Worm (Caenorhabditis elegans) whole organism, young adult: ENCODE data around the gene F20A1.4.
A peak's percentile ranks its signal among the peaks of the same experiment; 100 is the strongest.

Experiments
- B0019.2 ChIP-seq: fragments of 200-800 bp; sonication (Bioruptor generic); conservative IDR thresholded peaks from 2 replicates; pipeline ENCODE4 v1.3.6; 2022; ENCODE audit warnings: missing genetic modification reagents, missing genetic modification characterization, missing compliant biosample characterization
- B0035.1 ChIP-seq: sonication (generic microtip); optimal IDR thresholded peaks from 2 replicates; lab custom pipeline; 2016; ENCODE audit warnings: missing genetic modification characterization, mild to moderate bottlenecking, missing compliant biosample characterization, missing genotype, missing genetic modification reagents
- B0261.1 ChIP-seq: sonication (generic microtip); optimal IDR thresholded peaks from 2 replicates; lab custom pipeline; 2016; ENCODE audit warnings: mild to moderate bottlenecking, missing genetic modification characterization, moderate library complexity, missing compliant biosample characterization
- C06A6.2 ChIP-seq: fragments of 200-800 bp; sonication (Bioruptor generic); conservative IDR thresholded peaks from 2 replicates; pipeline ENCODE4 v1.3.6; 2022; ENCODE audit warnings: missing genetic modification characterization, missing compliant biosample characterization
- F23B12.7 ChIP-seq: sonication (generic microtip); optimal IDR thresholded peaks from 2 replicates; lab custom pipeline; 2017; ENCODE audit warnings: missing genetic modification characterization, mild to moderate bottlenecking, missing compliant biosample characterization, antibody characterized with exemption, moderate library complexity; ENCODE audit not compliant: insufficient read depth
- F37B4.10 ChIP-seq: fragments of 200-800 bp; sonication (Bioruptor generic); IDR thresholded peaks from 2 replicates; pipeline ENCODE4 v1.3.6; 2022; ENCODE audit warnings: missing genetic modification characterization, missing compliant biosample characterization
- F49E8.2 ChIP-seq: sonication (generic microtip); optimal IDR thresholded peaks from 3 replicates; lab custom pipeline; 2017; ENCODE audit warnings: missing genetic modification characterization, mild to moderate bottlenecking, missing compliant biosample characterization, antibody characterized with exemption, moderate library complexity; ENCODE audit not compliant: insufficient read depth
- F57A8.1 ChIP-seq: fragments of 200-800 bp; sonication (Bioruptor generic); optimal IDR thresholded peaks from 2 replicates; lab custom pipeline; 2018; ENCODE audit warnings: mild to moderate bottlenecking, missing genetic modification characterization, moderate library complexity, missing compliant biosample characterization
- Y53G8AR.9 ChIP-seq: fragments of 200-800 bp; sonication (Bioruptor generic); conservative IDR thresholded peaks from 2 replicates; pipeline ENCODE4 v1.3.6; 2022; ENCODE audit warnings: missing genetic modification reagents, missing genetic modification characterization, missing compliant biosample characterization
- Y95B8A.8 ChIP-seq: fragments of 200-800 bp; sonication (Bioruptor generic); IDR thresholded peaks from 2 replicates; pipeline ENCODE4 v1.3.6; 2022; ENCODE audit warnings: missing genetic modification reagents, missing genetic modification characterization, missing compliant biosample characterization
- ZK185.1 ChIP-seq: sonication (generic microtip); optimal IDR thresholded peaks from 2 replicates; lab custom pipeline; 2016; ENCODE audit warnings: mild to moderate bottlenecking, missing genetic modification characterization, missing compliant biosample characterization; ENCODE audit not compliant: poor library complexity, severe bottlenecking
- aptf-2 ChIP-seq: fragments of 200-800 bp; sonication (Bioruptor generic); conservative IDR thresholded peaks from 2 replicates; pipeline ENCODE4 v1.3.6; 2022; ENCODE audit warnings: missing genetic modification reagents, missing genetic modification characterization, missing compliant biosample characterization
- athp-1 ChIP-seq: sonication (generic microtip); optimal IDR thresholded peaks from 2 replicates; lab custom pipeline; 2017; ENCODE audit warnings: mild to moderate bottlenecking, missing genetic modification characterization, missing compliant biosample characterization
- attf-5 ChIP-seq: fragments of 200-800 bp; sonication (Bioruptor generic); optimal IDR thresholded peaks from 2 replicates; lab custom pipeline; 2018; ENCODE audit warnings: mild to moderate bottlenecking, missing genetic modification characterization, missing compliant biosample characterization
- attf-6 ChIP-seq: fragments of 200-800 bp; sonication (Bioruptor generic); IDR thresholded peaks from 2 replicates; pipeline ENCODE4 v1.3.6; 2022; ENCODE audit warnings: missing genetic modification reagents, missing genetic modification characterization, missing compliant biosample characterization
- bed-1 ChIP-seq: fragments of 200-800 bp; sonication (Bioruptor generic); IDR thresholded peaks from 2 replicates; pipeline ENCODE4 v1.3.6; 2022; ENCODE audit warnings: missing genetic modification reagents, missing genetic modification characterization, missing compliant biosample characterization
- ccch-3 ChIP-seq: fragments of 200-800 bp; sonication (Bioruptor generic); optimal IDR thresholded peaks from 2 replicates; lab custom pipeline; 2018; ENCODE audit warnings: mild to moderate bottlenecking, missing genetic modification characterization, missing compliant biosample characterization
- cebp-2 ChIP-seq: fragments of 200-800 bp; sonication (Bioruptor generic); IDR thresholded peaks from 2 replicates; pipeline ENCODE4 v1.3.6; 2022; ENCODE audit warnings: missing genetic modification characterization, missing compliant biosample characterization
- ceh-100 ChIP-seq: fragments of 200-800 bp; sonication (Bioruptor generic); IDR thresholded peaks from 2 replicates; pipeline ENCODE4 v1.3.6; 2022; ENCODE audit warnings: missing genetic modification reagents, missing genetic modification characterization, missing compliant biosample characterization
- ceh-27 ChIP-seq: fragments of 200-800 bp; sonication (Bioruptor generic); optimal IDR thresholded peaks from 2 replicates; lab custom pipeline; 2018; ENCODE audit warnings: mild to moderate bottlenecking, missing genetic modification characterization, moderate library complexity, missing compliant biosample characterization
- ceh-40 ChIP-seq: fragments of 200-800 bp; sonication (Bioruptor generic); IDR thresholded peaks from 2 replicates; pipeline ENCODE4 v1.3.6; 2022; ENCODE audit warnings: missing genetic modification characterization, missing compliant biosample characterization
- die-1 ChIP-seq: sonication (generic microtip); optimal IDR thresholded peaks from 2 replicates; lab custom pipeline; 2016; ENCODE audit warnings: missing genotype, mild to moderate bottlenecking, missing genetic modification characterization, missing compliant biosample characterization
- egl-18 ChIP-seq: fragments of 200-800 bp; sonication (Bioruptor generic); IDR thresholded peaks from 2 replicates; pipeline ENCODE4 v1.3.6; 2022; ENCODE audit warnings: missing genetic modification reagents, missing genetic modification characterization, missing compliant biosample characterization
- fkh-3 ChIP-seq: sonication (generic microtip); optimal IDR thresholded peaks from 2 replicates; lab custom pipeline; 2016; ENCODE audit warnings: mild to moderate bottlenecking, missing genetic modification characterization, missing compliant biosample characterization
- gei-17 ChIP-seq: fragments of 200-800 bp; sonication (Bioruptor generic); optimal IDR thresholded peaks from 2 replicates; lab custom pipeline; 2018; ENCODE audit warnings: mild to moderate bottlenecking, missing genetic modification characterization, missing compliant biosample characterization
- hlh-26 ChIP-seq: fragments of 200-800 bp; sonication (Bioruptor generic); conservative IDR thresholded peaks from 2 replicates; pipeline ENCODE4 v1.3.6; 2022; ENCODE audit warnings: missing genetic modification reagents, missing genetic modification characterization, missing compliant biosample characterization
- hmg-1.2 ChIP-seq: fragments of 200-800 bp; sonication (Bioruptor generic); IDR thresholded peaks from 2 replicates; pipeline ENCODE4 v1.3.6; 2022; ENCODE audit warnings: missing genetic modification reagents, missing genetic modification characterization, missing compliant biosample characterization
- hmg-20 ChIP-seq: fragments of 200-800 bp; sonication (Bioruptor generic); IDR thresholded peaks from 2 replicates; pipeline ENCODE4 v1.3.6; 2022; ENCODE audit warnings: missing genetic modification reagents, missing genetic modification characterization, missing compliant biosample characterization
- hrde-1 ChIP-seq: sonication (generic microtip); optimal IDR thresholded peaks from 2 replicates; lab custom pipeline; 2016; ENCODE audit warnings: missing genetic modification characterization, mild to moderate bottlenecking, missing compliant biosample characterization, moderate library complexity, missing genotype, missing genetic modification reagents, borderline replicate concordance
- lin-35 ChIP-seq, 3 experiments: fragments of 150-350 bp in 2 of 3; sonication (generic microtip) in 1 of 3; optimal IDR thresholded peaks; 2 replicates each; lab custom pipeline; 2014 to 2018; ENCODE audit warnings: missing biosample characterization in 3 of 3, missing genetic modification characterization in 3 of 3, missing genetic modification reagents in 3 of 3
- lin-54 ChIP-seq: fragments of 200-800 bp; sonication (Bioruptor generic); optimal IDR thresholded peaks from 2 replicates; lab custom pipeline; 2018; ENCODE audit warnings: mild to moderate bottlenecking, missing genetic modification characterization, missing compliant biosample characterization
- lir-1 ChIP-seq: fragments of 200-800 bp; sonication (Bioruptor generic); conservative IDR thresholded peaks from 2 replicates; pipeline ENCODE4 v1.3.6; 2022; ENCODE audit warnings: missing genetic modification reagents, missing genetic modification characterization, missing compliant biosample characterization
- madf-10 ChIP-seq: sonication (generic microtip); optimal IDR thresholded peaks from 2 replicates; lab custom pipeline; 2016; ENCODE audit warnings: mild to moderate bottlenecking, missing genetic modification characterization, missing compliant biosample characterization
- madf-3 ChIP-seq: fragments of 200-800 bp; sonication (Bioruptor generic); IDR thresholded peaks from 2 replicates; pipeline ENCODE4 v1.3.6; 2022; ENCODE audit warnings: missing genetic modification reagents, missing genetic modification characterization, missing compliant biosample characterization
- mel-28 ChIP-seq: sonication (generic microtip); optimal IDR thresholded peaks from 2 replicates; lab custom pipeline; 2016; ENCODE audit warnings: borderline replicate concordance, mild to moderate bottlenecking, missing genetic modification characterization, missing compliant biosample characterization
- mes-4 ChIP-seq: sonication (generic microtip); optimal IDR thresholded peaks from 2 replicates; lab custom pipeline; 2016; ENCODE audit warnings: missing genotype, missing genetic modification characterization, missing compliant biosample characterization
- nfya-1 ChIP-seq: sonication (generic microtip); optimal IDR thresholded peaks from 2 replicates; lab custom pipeline; 2017; ENCODE audit warnings: antibody characterized with exemption, missing compliant biosample characterization, missing genetic modification characterization, borderline replicate concordance; ENCODE audit not compliant: insufficient read depth
- nfyb-1 ChIP-seq: fragments of 200-800 bp; sonication (Bioruptor generic); IDR thresholded peaks from 2 replicates; pipeline ENCODE4 v1.3.6; 2022; ENCODE audit warnings: missing genetic modification reagents, missing genetic modification characterization, missing compliant biosample characterization
- nhr-27 ChIP-seq: fragments of 200-800 bp; sonication (Bioruptor generic); optimal IDR thresholded peaks from 2 replicates; lab custom pipeline; 2018; ENCODE audit warnings: mild to moderate bottlenecking, missing genetic modification characterization, moderate library complexity, missing compliant biosample characterization
- pha-4 ChIP-seq: fragments of 150-350 bp; sonication (generic microtip); optimal IDR thresholded peaks from 2 replicates; lab custom pipeline; 2014; ENCODE audit warnings: missing biosample characterization, missing genetic modification reagents, missing genetic modification characterization
- sdz-38 ChIP-seq: sonication (generic microtip); optimal IDR thresholded peaks from 2 replicates; lab custom pipeline; 2016; ENCODE audit warnings: missing genotype, missing genetic modification characterization, missing compliant biosample characterization
- somi-1 ChIP-seq: fragments of 200-800 bp; sonication (Bioruptor generic); optimal IDR thresholded peaks from 2 replicates; lab custom pipeline; 2018; ENCODE audit warnings: mild to moderate bottlenecking, missing genetic modification characterization, missing compliant biosample characterization
- sptf-2 ChIP-seq: fragments of 200-800 bp; sonication (Bioruptor generic); optimal IDR thresholded peaks from 2 replicates; lab custom pipeline; 2018; ENCODE audit warnings: mild to moderate bottlenecking, missing genetic modification characterization, missing compliant biosample characterization
- ztf-18 ChIP-seq: sonication (generic microtip); optimal IDR thresholded peaks from 2 replicates; lab custom pipeline; 2016; ENCODE audit warnings: missing genotype, mild to moderate bottlenecking, missing genetic modification characterization, missing compliant biosample characterization
- ztf-22 ChIP-seq: fragments of 200-800 bp; sonication (Bioruptor generic); optimal IDR thresholded peaks from 2 replicates; lab custom pipeline; 2018; ENCODE audit warnings: mild to moderate bottlenecking, missing genetic modification characterization, moderate library complexity, missing compliant biosample characterization
- ztf-28 ChIP-seq: fragments of 200-800 bp; sonication (Bioruptor generic); IDR thresholded peaks from 2 replicates; pipeline ENCODE4 v1.3.6; 2022; ENCODE audit warnings: missing genetic modification reagents, missing genetic modification characterization, missing compliant biosample characterization
- ztf-3 ChIP-seq: fragments of 200-800 bp; sonication (Bioruptor generic); optimal IDR thresholded peaks from 2 replicates; lab custom pipeline; 2018; ENCODE audit warnings: mild to moderate bottlenecking, missing genetic modification characterization, missing compliant biosample characterization
- ztf-6 ChIP-seq: fragments of 200-800 bp; sonication (Bioruptor generic); IDR thresholded peaks from 2 replicates; pipeline ENCODE4 v1.3.6; 2022; ENCODE audit warnings: missing genetic modification reagents, missing genetic modification characterization, missing compliant biosample characterization

The F20A1.4 gene

ce11 chrV:7060396-7060795, 38.7 kb upstream of the F20A1.4 start, which contains the start of the genes Y57E12AL.6 and Y57E12AL.1 (continued):
- TF ChIP-seq hlh-26 (GFP tag; lab: Robert Waterston, UW) (no peak), ceh-40 (GFP tag; lab: Robert Waterston, UW) (no peak), die-1 (tag; lab: Kevin White, UChicago) (peak; percentile 44), athp-1 (tag; lab: Kevin White, UChicago) (peak; percentile 33), fkh-3 (no peak), nfyb-1 (0 out of 2 replicates have a peak, but pooled peaks have one; percentile 38), ztf-22 (GFP tag; lab: Kevin White, UChicago) (no peak), ceh-100 (GFP tag; lab: Robert Waterston, UW) (0 out of 2 replicates have a peak, but pooled peaks have one; percentile 11), mel-28 (tag; lab: Kevin White, UChicago) (peak; percentile 16), ZK185.1 (tag; lab: Kevin White, UChicago) (peak; percentile 78), ztf-3 (GFP tag; lab: Kevin White, UChicago) (no peak), lin-35 (GFP tag; optimal IDR thresholded peaks at IDR 0.05; lab: Kevin White, UChicago) (peak; percentile 54 to 81 (median 55)), F23B12.7 (tag; lab: Kevin White, UChicago) (peak; percentile 58), ceh-27 (GFP tag; lab: Kevin White, UChicago) (no peak), Y53G8AR.9 (GFP tag; lab: Robert Waterston, UW) (peak; percentile 70; the same call in 1 of the 2 replicates), F37B4.10 (GFP tag; lab: Robert Waterston, UW) (no peak), bed-1 (no peak), hrde-1 (tag; lab: Kevin White, UChicago) (no peak), nfya-1 (tag; lab: Kevin White, UChicago) (no peak), madf-3 (GFP tag; lab: Robert Waterston, UW) (peak; percentile 72), lir-1 (GFP tag; lab: Robert Waterston, UW) (0 out of 2 replicates have a peak, but pooled peaks have one; percentile 24), Y95B8A.8 (GFP tag; lab: Robert Waterston, UW) (no peak), B0019.2 (GFP tag; lab: Robert Waterston, UW) (no peak), mes-4 (tag; lab: Kevin White, UChicago) (no peak), sdz-38 (tag; lab: Kevin White, UChicago) (no peak), F57A8.1 (GFP tag; lab: Kevin White, UChicago) (no peak), pha-4 (tag; lab: Kevin White, UChicago) (peak; percentile 38), B0261.1 (tag; lab: Kevin White, UChicago) (no peak), attf-5 (GFP tag; lab: Kevin White, UChicago) (peak; percentile 84), attf-6 (GFP tag; lab: Robert Waterston, UW) (no peak), F49E8.2 (no peak), lin-54 (GFP tag; lab: Kevin White, UChicago) (peak; percentile 82), B0035.1 (tag; lab: Kevin White, UChicago) (no peak), somi-1 (GFP tag; lab: Kevin White, UChicago) (peak; percentile 66), nhr-27 (tag; lab: Kevin White, UChicago) (no peak), cebp-2 (no peak), hmg-20 (GFP tag; lab: Robert Waterston, UW) (no peak), gei-17 (GFP tag; lab: Kevin White, UChicago) (peak; percentile 35), sptf-2 (GFP tag; lab: Kevin White, UChicago) (no peak), ztf-28 (GFP tag; lab: Robert Waterston, UW) (no peak), ccch-3 (GFP tag; lab: Kevin White, UChicago) (no peak), ztf-18 (tag; lab: Kevin White, UChicago) (peak; percentile 98), ztf-6 (GFP tag; lab: Robert Waterston, UW) (no peak), hmg-1.2 (GFP tag; lab: Robert Waterston, UW) (peak; percentile 43; the same call in 1 of the 2 replicates), egl-18 (GFP tag; lab: Robert Waterston, UW) (no peak), C06A6.2 (GFP tag; lab: Robert Waterston, UW) (0 out of 2 replicates have a peak, but pooled peaks have one; percentile 45), madf-10 (tag; lab: Kevin White, UChicago) (peak; percentile 49), aptf-2 (GFP tag; lab: Robert Waterston, UW) (no peak)
